Fruit fly (Drosophila melanogaster) whole organism, embryonic: ENCODE data around the gene CG3984.

Experiments used
- CG1647 ChIP-seq: fragments of 200-800 bp; sonication (Bioruptor generic); optimal IDR thresholded peaks from 3 replicates; lab custom pipeline; 2016; ENCODE audit warnings: missing biosample characterization, missing genetic modification characterization
- E2f1 ChIP-seq: fragments of 200-800 bp; sonication (Bioruptor generic); IDR thresholded peaks from 2 replicates; pipeline ENCODE4 v1.3.6; 2022; ENCODE audit warnings: missing biosample characterization, missing genetic modification characterization

CG3984 gene

dm6 chr3R:15181467-15181866 lies 44.5 kb downstream of the CG3984 start, which contains the start of gene Mf:
Gene Mf, minus strand, starts transcription at chr3R:15181510.
- TF ChIP-seq CG1647 (GFP tag; lab: Kevin White, UChicago) (no peak), E2f1 (no peak)
